Fruit fly (Drosophila melanogaster) whole organism, embryonic: ENCODE measurements around the gene Mec2.

Source experiments
- CG10209 ChIP-seq: fragments of 200-800 bp; sonication (Bioruptor generic); optimal IDR thresholded peaks from 3 replicates; lab custom pipeline; 2017; ENCODE audit warnings: missing biosample characterization, mild to moderate bottlenecking, missing genetic modification characterization, missing genetic modification reagents
- CG10543 ChIP-seq: fragments of 200-800 bp; sonication (Bioruptor generic); optimal IDR thresholded peaks from 3 replicates; lab custom pipeline; 2017; ENCODE audit warnings: missing biosample characterization, mild to moderate bottlenecking, missing genetic modification characterization, moderate library complexity
- CG10565 ChIP-seq: fragments of 200-800 bp; sonication (Bioruptor generic); optimal IDR thresholded peaks from 3 replicates; lab custom pipeline; 2016; ENCODE audit warnings: missing biosample characterization, mild to moderate bottlenecking, missing genetic modification characterization
- CG10654 ChIP-seq: fragments of 200-800 bp; sonication (Bioruptor generic); optimal IDR thresholded peaks from 2 replicates; lab custom pipeline; 2016; ENCODE audit warnings: missing biosample characterization, missing genetic modification characterization
- CG11247 ChIP-seq: fragments of 200-800 bp; sonication (Bioruptor generic); IDR thresholded peaks from 2 replicates; pipeline ENCODE4 v1.3.6; 2022; ENCODE audit warnings: missing biosample characterization, missing genetic modification characterization
- CG12299 ChIP-seq: fragments of 200-800 bp; sonication (Bioruptor generic); optimal IDR thresholded peaks from 2 replicates; lab custom pipeline; 2018; ENCODE audit warnings: missing biosample characterization, mild to moderate bottlenecking, missing genetic modification characterization
- CG12659 ChIP-seq: fragments of 200-800 bp; sonication (Bioruptor generic); optimal IDR thresholded peaks from 3 replicates; lab custom pipeline; 2017; ENCODE audit warnings: mild to moderate bottlenecking, missing biosample characterization, missing genetic modification reagents, missing genetic modification characterization
- CG14050 ChIP-seq: fragments of 200-800 bp; sonication (Bioruptor generic); IDR thresholded peaks from 3 replicates; pipeline ENCODE4 v1.3.6; 2022; ENCODE audit warnings: missing biosample characterization, missing genetic modification characterization
- CG15073 ChIP-seq: fragments of 200-800 bp; sonication (Bioruptor generic); optimal IDR thresholded peaks from 2 replicates; lab custom pipeline; 2016; ENCODE audit warnings: missing biosample characterization, missing genetic modification characterization
- CG17802 ChIP-seq: fragments of 200-800 bp; sonication (Bioruptor generic); optimal IDR thresholded peaks from 2 replicates; lab custom pipeline; 2018; ENCODE audit warnings: missing biosample characterization, mild to moderate bottlenecking, missing genetic modification characterization, moderate library complexity
- CG17829 ChIP-seq: fragments of 200-800 bp; optimal IDR thresholded peaks from 2 replicates; lab custom pipeline; 2019; ENCODE audit warnings: missing biosample characterization, mild to moderate bottlenecking, missing genetic modification characterization, moderate library complexity
- CG18599 ChIP-seq: fragments of 200-800 bp; sonication (Bioruptor generic); optimal IDR thresholded peaks from 3 replicates; lab custom pipeline; 2017; ENCODE audit warnings: missing biosample characterization, missing genetic modification characterization, mild to moderate bottlenecking, moderate library complexity, missing genetic modification reagents
- CG2129 ChIP-seq: fragments of 200-800 bp; sonication (Bioruptor generic); IDR thresholded peaks from 2 replicates; pipeline ENCODE4 v1.3.6; 2022; ENCODE audit warnings: missing biosample characterization, missing genetic modification characterization; ENCODE audit not compliant: partially characterized antibody
- CG31441 ChIP-seq: fragments of 200-800 bp; sonication (Bioruptor generic); IDR thresholded peaks from 2 replicates; pipeline ENCODE4 v1.3.6; 2022; ENCODE audit warnings: missing biosample characterization, missing genetic modification characterization
- CG3163 ChIP-seq: fragments of 200-800 bp; sonication (Bioruptor generic); optimal IDR thresholded peaks from 3 replicates; lab custom pipeline; 2016; ENCODE audit warnings: missing biosample characterization, missing genetic modification characterization
- CG4424 ChIP-seq: fragments of 200-800 bp; sonication (Bioruptor generic); optimal IDR thresholded peaks from 3 replicates; lab custom pipeline; 2016; ENCODE audit warnings: missing biosample characterization, missing genetic modification characterization
- CG5953 ChIP-seq: fragments of 200-800 bp; sonication (Bioruptor generic); IDR thresholded peaks from 2 replicates; pipeline ENCODE4 v1.3.6; 2022; ENCODE audit warnings: missing biosample characterization, missing genetic modification characterization
- CG6813 ChIP-seq: fragments of 200-800 bp; sonication (Bioruptor generic); optimal IDR thresholded peaks from 2 replicates; lab custom pipeline; 2017; ENCODE audit warnings: missing biosample characterization, missing genetic modification characterization, mild to moderate bottlenecking, moderate library complexity, missing genetic modification reagents
- CG6854 ChIP-seq: fragments of 200-800 bp; sonication (Bioruptor generic); optimal IDR thresholded peaks from 3 replicates; lab custom pipeline; 2017; ENCODE audit warnings: missing biosample characterization, mild to moderate bottlenecking, missing genetic modification characterization
- CG9609 ChIP-seq: fragments of 200-800 bp; sonication (Bioruptor generic); optimal IDR thresholded peaks from 3 replicates; lab custom pipeline; 2016; ENCODE audit warnings: missing biosample characterization, missing genetic modification characterization
- HHEX ChIP-seq: fragments of 200-800 bp; sonication (Bioruptor generic); optimal IDR thresholded peaks from 3 replicates; lab custom pipeline; 2017; ENCODE audit warnings: missing biosample characterization, mild to moderate bottlenecking, missing genetic modification characterization, missing genetic modification reagents
- HLHmδ ChIP-seq: fragments of 200-800 bp; sonication (Bioruptor generic); optimal IDR thresholded peaks from 2 replicates; lab custom pipeline; 2018; ENCODE audit warnings: missing biosample characterization, mild to moderate bottlenecking, missing genetic modification characterization, moderate library complexity
- Hand ChIP-seq: fragments of 200-800 bp; sonication (Bioruptor generic); optimal IDR thresholded peaks from 2 replicates; lab custom pipeline; 2017; ENCODE audit warnings: mild to moderate bottlenecking, missing biosample characterization, missing genetic modification reagents, missing genetic modification characterization
- Mad ChIP-seq: fragments of 200-800 bp; sonication (Bioruptor generic); optimal IDR thresholded peaks from 2 replicates; lab custom pipeline; 2016; ENCODE audit warnings: missing biosample characterization, missing genetic modification characterization
- Med ChIP-seq: fragments of 200-800 bp; sonication (Bioruptor generic); peaks from one replicate; lab custom pipeline; 2016; ENCODE audit warnings: missing biosample characterization, missing genetic modification characterization, mild to moderate bottlenecking, inconsistent platforms, moderate library complexity
- Neu2 ChIP-seq: fragments of 200-800 bp; sonication (Bioruptor generic); optimal IDR thresholded peaks from 3 replicates; lab custom pipeline; 2016; ENCODE audit warnings: missing biosample characterization, missing genetic modification characterization, borderline replicate concordance
- NfI ChIP-seq: fragments of 200-800 bp; sonication (Bioruptor generic); optimal IDR thresholded peaks from 3 replicates; lab custom pipeline; 2018; ENCODE audit warnings: missing biosample characterization, mild to moderate bottlenecking, missing genetic modification characterization, moderate library complexity
- Scr ChIP-seq: fragments of 200-800 bp; sonication (Bioruptor generic); IDR thresholded peaks from 2 replicates; pipeline ENCODE4 v1.3.6; 2022; ENCODE audit warnings: missing biosample characterization, missing genetic modification characterization; ENCODE audit not compliant: partially characterized antibody
- Sin3A ChIP-seq: fragments of >200 bp; optimal IDR thresholded peaks from 2 replicates; lab custom pipeline; 2018
- Ssrp ChIP-seq: fragments of 200-800 bp; sonication (Bioruptor generic); optimal IDR thresholded peaks from 2 replicates; lab custom pipeline; 2018; ENCODE audit warnings: missing biosample characterization, mild to moderate bottlenecking, missing genetic modification characterization, moderate library complexity
- bab2 ChIP-seq: fragments of 200-800 bp; sonication (Bioruptor generic); optimal IDR thresholded peaks from 2 replicates; lab custom pipeline; 2016; ENCODE audit warnings: missing biosample characterization, missing genetic modification characterization
- chif ChIP-seq, 2 experiments: fragments of 200-800 bp; sonication (Bioruptor generic); optimal IDR thresholded peaks; 3 replicates each; lab custom pipeline; 2016; ENCODE audit warnings: missing biosample characterization in 2 of 2, missing genetic modification characterization in 2 of 2
- da ChIP-seq: fragments of 200-800 bp; sonication (Bioruptor generic); optimal IDR thresholded peaks from 2 replicates; lab custom pipeline; 2016; ENCODE audit warnings: missing biosample characterization, missing genetic modification characterization
- dimm ChIP-seq: fragments of 200-800 bp; sonication (Bioruptor generic); IDR thresholded peaks from 2 replicates; pipeline ENCODE4 v1.3.6; 2022; ENCODE audit warnings: missing biosample characterization, missing genetic modification characterization
- eve ChIP-seq, 2 experiments: fragments of >200 bp; optimal IDR thresholded peaks; 2 replicates each; lab custom pipeline; 2017; ENCODE audit warnings: missing biosample characterization in 2 of 2, missing genetic modification characterization in 2 of 2
- grn ChIP-seq: fragments of 200-800 bp; sonication (Bioruptor generic); optimal IDR thresholded peaks from 3 replicates; lab custom pipeline; 2017; ENCODE audit warnings: missing biosample characterization, missing genetic modification characterization
- ham ChIP-seq: fragments of 200-800 bp; sonication (Bioruptor generic); IDR thresholded peaks from 2 replicates; pipeline ENCODE4 v1.3.6; 2022; ENCODE audit warnings: missing biosample characterization, missing genetic modification characterization
- hkb ChIP-seq, 2 experiments: fragments of 200-800 bp in 1 of 2; fragments of >200 bp in 1 of 2; sonication (Bioruptor generic) in 1 of 2; IDR thresholded peaks in 1 of 2; optimal IDR thresholded peaks in 1 of 2; 2 replicates each; pipeline versions ENCODE4 v1.3.6 to Lab custom; 2017 to 2022; ENCODE audit warnings: missing biosample characterization in 1 of 2, missing genetic modification characterization in 1 of 2
- klu ChIP-seq: fragments of 200-800 bp; sonication (Bioruptor generic); IDR thresholded peaks from 2 replicates; pipeline ENCODE4 v1.3.6; 2022; ENCODE audit warnings: missing biosample characterization, missing genetic modification characterization
- lab ChIP-seq: fragments of 200-800 bp; sonication (Bioruptor generic); optimal IDR thresholded peaks from 3 replicates; lab custom pipeline; 2017; ENCODE audit warnings: missing biosample characterization, missing genetic modification characterization, mild to moderate bottlenecking, moderate library complexity, missing genetic modification reagents
- nerfin-2 ChIP-seq: fragments of 200-800 bp; sonication (Bioruptor generic); IDR thresholded peaks from 2 replicates; pipeline ENCODE4 v1.3.6; 2022; ENCODE audit warnings: missing biosample characterization, missing genetic modification characterization; ENCODE audit not compliant: partially characterized antibody
- odd ChIP-seq: fragments of 200-800 bp; sonication (Bioruptor generic); optimal IDR thresholded peaks from 2 replicates; lab custom pipeline; 2017; ENCODE audit warnings: missing biosample characterization, mild to moderate bottlenecking, missing genetic modification characterization
- pzg ChIP-seq: fragments of 200-800 bp; sonication (Bioruptor generic); optimal IDR thresholded peaks from 3 replicates; lab custom pipeline; 2018; ENCODE audit warnings: missing biosample characterization, mild to moderate bottlenecking, missing genetic modification characterization, moderate library complexity
- ranshi ChIP-seq: fragments of 200-800 bp; sonication (Bioruptor generic); IDR thresholded peaks from 2 replicates; pipeline ENCODE4 v1.3.6; 2022; ENCODE audit warnings: missing biosample characterization, missing genetic modification characterization
- ro ChIP-seq: fragments of 200-800 bp; sonication (Bioruptor generic); IDR thresholded peaks from 2 replicates; pipeline ENCODE4 v1.3.6; 2022; ENCODE audit warnings: missing biosample characterization, missing genetic modification characterization
- schlank ChIP-seq: fragments of 200-800 bp; sonication (Bioruptor generic); optimal IDR thresholded peaks from 2 replicates; lab custom pipeline; 2018; ENCODE audit warnings: missing biosample characterization, mild to moderate bottlenecking, missing genetic modification characterization
- sens ChIP-seq: fragments of 200-800 bp; sonication (Bioruptor generic); peaks from one replicate; lab custom pipeline; 2016; ENCODE audit warnings: missing biosample characterization, missing genetic modification characterization
- stwl ChIP-seq: fragments of 200-800 bp; sonication (Bioruptor generic); optimal IDR thresholded peaks from 3 replicates; lab custom pipeline; 2018; ENCODE audit warnings: missing biosample characterization, mild to moderate bottlenecking, missing genetic modification characterization, moderate library complexity
- sug ChIP-seq: fragments of 200-800 bp; optimal IDR thresholded peaks from 2 replicates; lab custom pipeline; 2019; ENCODE audit warnings: missing biosample characterization, mild to moderate bottlenecking, missing genetic modification characterization, moderate library complexity

Gene Mec2

DNA sequence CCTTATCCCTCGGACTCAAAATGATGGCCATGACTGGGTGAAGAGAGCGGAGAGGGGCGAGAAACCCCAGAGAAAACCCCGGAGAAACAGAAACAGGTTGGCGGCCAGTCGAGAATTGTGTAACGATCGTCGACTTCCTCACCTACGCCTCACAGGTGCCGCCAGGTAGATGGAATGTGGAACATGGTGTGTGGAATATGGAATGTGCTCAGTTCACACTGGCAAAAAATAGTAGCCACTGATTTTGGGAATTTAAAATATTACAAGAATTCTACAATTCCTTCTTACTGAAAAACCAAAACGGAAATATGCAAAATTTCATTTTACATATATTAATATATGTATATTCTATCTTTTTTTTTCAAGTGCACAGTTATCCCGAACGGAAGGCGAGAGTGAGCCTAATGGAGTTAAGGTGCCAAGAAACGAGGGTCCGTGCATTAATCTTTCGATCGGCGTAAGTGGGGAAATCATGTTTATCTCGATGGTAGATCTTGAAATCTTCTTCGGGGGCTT lies 31.9 kb upstream of the Mec2 start (continued):
- peak; percentile 75 for TF ChIP-seq CG10654 (GFP tag; lab: Kevin White, UChicago)
- peak; percentile 4 for TF ChIP-seq Hand (GFP tag; lab: Kevin White, UChicago)
- TF ChIP-seq CG6813 (GFP tag; lab: Kevin White, UChicago): peak; percentile 85
- TF ChIP-seq dimm (GFP tag; lab: Robert Waterston, UW): peak; percentile 35; the same call in 1 of the 2 replicates
- TF ChIP-seq CG14050 (GFP tag; lab: Robert Waterston, UW): peak; percentile 27; the same call in 1 of the 3 replicates
- TF ChIP-seq ro (GFP tag; lab: Robert Waterston, UW): peak; percentile 57
- TF ChIP-seq CG2129 (GFP tag; lab: Robert Waterston, UW): no peak
- TF ChIP-seq CG10565: no peak
- TF ChIP-seq CG18599 (GFP tag; lab: Kevin White, UChicago): peak; percentile 82
- TF ChIP-seq CG6854 (GFP tag; lab: Kevin White, UChicago): peak; percentile 50
- TF ChIP-seq NfI (GFP tag; lab: Kevin White, UChicago): peak; percentile 65
- peak; percentile 82 for TF ChIP-seq ranshi (GFP tag; lab: Robert Waterston, UW)
- no peak for TF ChIP-seq pzg (GFP tag; lab: Kevin White, UChicago)
- no peak for TF ChIP-seq Neu2 (GFP tag; lab: Kevin White, UChicago)
- peak; percentile 29 for TF ChIP-seq bab2 (GFP tag; lab: Kevin White, UChicago)
- TF ChIP-seq chif (GFP tag; optimal IDR thresholded peaks at IDR 0.05; lab: Kevin White, UChicago): peak in 1 of 2 experiments; percentile 64
- TF ChIP-seq sug: peak; percentile 35
- peak; percentile 81 for TF ChIP-seq Ssrp (tag; lab: Kevin White, UChicago)
- peak; percentile 82 for TF ChIP-seq lab (GFP tag; lab: Kevin White, UChicago)
- TF ChIP-seq sens (GFP tag; lab: Kevin White, UChicago): peak; percentile 92
- peak; percentile 79 for TF ChIP-seq CG11247
- TF ChIP-seq CG3163: no peak
- TF ChIP-seq CG5953: peak; percentile 43; the same call in 1 of the 2 replicates
- no peak for TF ChIP-seq CG10543 (GFP tag; lab: Kevin White, UChicago)
- TF ChIP-seq CG12659 (GFP tag; lab: Kevin White, UChicago): peak; percentile 54
- TF ChIP-seq schlank: no peak
- TF ChIP-seq nerfin-2 (GFP tag; lab: Robert Waterston, UW): no peak
- peak; percentile 88 for TF ChIP-seq grn (GFP tag; lab: Kevin White, UChicago)
- TF ChIP-seq Scr (GFP tag; lab: Robert Waterston, UW): no peak
- TF ChIP-seq odd (GFP tag; lab: Kevin White, UChicago): peak; percentile 82
- TF ChIP-seq CG17802 (tag; lab: Kevin White, UChicago): peak; percentile 40
- no peak for TF ChIP-seq ham (GFP tag; lab: Robert Waterston, UW)
- TF ChIP-seq CG15073 (GFP tag; lab: Kevin White, UChicago): peak; percentile 30
- TF ChIP-seq klu (GFP tag; lab: Robert Waterston, UW): peak; percentile 73
- peak; percentile 91 for TF ChIP-seq CG31441 (GFP tag; lab: Robert Waterston, UW)
- no peak for TF ChIP-seq Sin3A (lab: Kevin White, UChicago)
- peak; percentile 81 for TF ChIP-seq CG10209 (GFP tag; lab: Kevin White, UChicago)
- TF ChIP-seq Med (GFP tag; lab: Kevin White, UChicago): peak; percentile 82
- TF ChIP-seq HLHmδ (GFP tag; lab: Kevin White, UChicago): no peak
- TF ChIP-seq CG12299 (tag; lab: Kevin White, UChicago): peak; percentile 53
- TF ChIP-seq HHEX (GFP tag; lab: Kevin White, UChicago): peak; percentile 74
- peak; percentile 43 for TF ChIP-seq CG9609 (GFP tag; lab: Kevin White, UChicago)
- no peak for TF ChIP-seq hkb (optimal IDR thresholded peaks at IDR 0.05; lab: Kevin White, UChicago)
- TF ChIP-seq hkb (GFP tag; IDR thresholded peaks at IDR 0.05; lab: Robert Waterston, UW): peak; percentile 82
- TF ChIP-seq CG4424 (GFP tag; lab: Kevin White, UChicago): peak; percentile 86
- TF ChIP-seq CG17829 (tag; lab: Kevin White, UChicago): peak; percentile 92
- TF ChIP-seq stwl (tag; lab: Kevin White, UChicago): peak; percentile 63
- TF ChIP-seq da (GFP tag; lab: Kevin White, UChicago): no peak
- TF ChIP-seq Mad (GFP tag; lab: Kevin White, UChicago): peak; percentile 46
- TF ChIP-seq eve (GFP tag; optimal IDR thresholded peaks at IDR 0.05; lab: Kevin White, UChicago): peak in 1 of 2 experiments; percentile 13
